Worm (Caenorhabditis elegans) whole organism, late embryonic: ENCODE measurements around the gene F55C9.5.

Experiments used
- ceh-24 ChIP-seq: sonication (generic microtip); optimal IDR thresholded peaks from 2 replicates; lab custom pipeline; 2016; ENCODE audit warnings: mild to moderate bottlenecking, missing genetic modification characterization, missing compliant biosample characterization
- che-1 ChIP-seq: sonication (generic microtip); optimal IDR thresholded peaks from 2 replicates; lab custom pipeline; 2016; ENCODE audit warnings: mild to moderate bottlenecking, missing genetic modification characterization, missing compliant biosample characterization
- dve-1 ChIP-seq: sonication (generic microtip); optimal IDR thresholded peaks from 2 replicates; lab custom pipeline; 2017; ENCODE audit warnings: antibody characterized with exemption, mild to moderate bottlenecking, missing genetic modification characterization, missing compliant biosample characterization
- elt-2 ChIP-seq: sonication (generic microtip); optimal IDR thresholded peaks from 2 replicates; lab custom pipeline; 2016; ENCODE audit warnings: missing genetic modification reagents, missing genetic modification characterization, missing compliant biosample characterization
- ets-4 ChIP-seq: sonication (generic microtip); optimal IDR thresholded peaks from 2 replicates; lab custom pipeline; 2016; ENCODE audit warnings: missing genetic modification characterization, missing compliant biosample characterization
- fax-1 ChIP-seq: sonication (generic microtip); optimal IDR thresholded peaks from 2 replicates; lab custom pipeline; 2016; ENCODE audit warnings: missing genotype, missing genetic modification characterization, missing compliant biosample characterization
- gmeb-2 ChIP-seq: sonication (generic microtip); optimal IDR thresholded peaks from 2 replicates; lab custom pipeline; 2016; ENCODE audit warnings: missing genetic modification characterization, inconsistent platforms, missing compliant biosample characterization
- pat-9 ChIP-seq: fragments of 200-800 bp; sonication (Bioruptor generic); optimal IDR thresholded peaks from 2 replicates; lab custom pipeline; 2018; ENCODE audit warnings: mild to moderate bottlenecking, missing genetic modification characterization, moderate library complexity, missing compliant biosample characterization
- ref-2 ChIP-seq: sonication (generic microtip); optimal IDR thresholded peaks from 2 replicates; lab custom pipeline; 2016; ENCODE audit warnings: missing genetic modification characterization, missing compliant biosample characterization
- tbx-2 ChIP-seq: sonication (generic microtip); optimal IDR thresholded peaks from 2 replicates; lab custom pipeline; 2016; ENCODE audit warnings: missing genetic modification characterization, missing compliant biosample characterization

ce11 chrV:19250983-19251382 is 41.9 kb downstream of the F55C9.5 start, which contains the start of gene str-81:
- TF ChIP-seq ceh-24 (tag; lab: Kevin White, UChicago) (no peak), gmeb-2 (no peak), ets-4 (tag; lab: Kevin White, UChicago) (no peak), pat-9 (no peak), ref-2 (tag; lab: Kevin White, UChicago) (no peak), fax-1 (tag; lab: Kevin White, UChicago) (no peak), elt-2 (no peak), tbx-2 (no peak), che-1 (tag; lab: Kevin White, UChicago) (no peak), dve-1 (tag; lab: Kevin White, UChicago) (no peak)
